Fruit fly (Drosophila melanogaster): ENCODE data around the gene Mhc.

dm6 chr2L:16788885-16789284, 22.5 kb downstream of the Mhc start:
- TF ChIP-seq CTCF (optimal IDR thresholded peaks at IDR 0.05) (no peak), CG8478 (optimal IDR thresholded peaks at IDR 0.05) (no peak)

All from S2 (cell line).